Worm (Caenorhabditis elegans) whole organism, young adult: ENCODE measurements around the gene C41G6.12.
"Not testable (repeated sequence)": the region's sequence is repeated elsewhere in the genome, so short reads cannot be mapped to it uniquely, and the experiment has no call there.

Experiments used
- B0035.1 ChIP-seq: sonication (generic microtip); optimal IDR thresholded peaks from 2 replicates; lab custom pipeline; 2016; ENCODE audit warnings: missing genetic modification characterization, mild to moderate bottlenecking, missing compliant biosample characterization, missing genotype, missing genetic modification reagents
- F22D6.2 ChIP-seq: sonication (generic microtip); optimal IDR thresholded peaks from 2 replicates; lab custom pipeline; 2016; ENCODE audit warnings: mild to moderate bottlenecking, missing genetic modification characterization, missing compliant biosample characterization
- F49E8.2 ChIP-seq: sonication (generic microtip); optimal IDR thresholded peaks from 3 replicates; lab custom pipeline; 2017; ENCODE audit warnings: missing genetic modification characterization, mild to moderate bottlenecking, missing compliant biosample characterization, antibody characterized with exemption, moderate library complexity; ENCODE audit not compliant: insufficient read depth
- F57A8.1 ChIP-seq: fragments of 200-800 bp; sonication (Bioruptor generic); optimal IDR thresholded peaks from 2 replicates; lab custom pipeline; 2018; ENCODE audit warnings: mild to moderate bottlenecking, missing genetic modification characterization, moderate library complexity, missing compliant biosample characterization
- F57C9.4 ChIP-seq: sonication (generic microtip); optimal IDR thresholded peaks from 2 replicates; lab custom pipeline; 2017; ENCODE audit warnings: mild to moderate bottlenecking, missing genetic modification characterization, missing compliant biosample characterization
- T26A5.8 ChIP-seq: sonication (generic microtip); optimal IDR thresholded peaks from 2 replicates; lab custom pipeline; 2016; ENCODE audit warnings: missing genetic modification characterization, missing compliant biosample characterization
- Y53G8AR.9 ChIP-seq: fragments of 200-800 bp; sonication (Bioruptor generic); conservative IDR thresholded peaks from 2 replicates; pipeline ENCODE4 v1.3.6; 2022; ENCODE audit warnings: missing genetic modification reagents, missing genetic modification characterization, missing compliant biosample characterization
- akir-1 ChIP-seq: fragments of 200-800 bp; sonication (Bioruptor generic); optimal IDR thresholded peaks from 2 replicates; lab custom pipeline; 2018; ENCODE audit warnings: mild to moderate bottlenecking, missing genetic modification characterization, moderate library complexity, missing compliant biosample characterization
- ama-1 ChIP-seq, 3 experiments: fragments of 150-350 bp in 1 of 3; sonication (generic microtip) in 2 of 3; optimal IDR thresholded peaks; 2 replicates each; lab custom pipeline; 2014 to 2018; ENCODE audit warnings: missing biosample characterization in 2 of 3, missing genetic modification characterization in 2 of 3, missing genetic modification reagents in 2 of 3
- attf-5 ChIP-seq: fragments of 200-800 bp; sonication (Bioruptor generic); optimal IDR thresholded peaks from 2 replicates; lab custom pipeline; 2018; ENCODE audit warnings: mild to moderate bottlenecking, missing genetic modification characterization, missing compliant biosample characterization
- ceh-91 ChIP-seq: fragments of 200-800 bp; sonication (Bioruptor generic); IDR thresholded peaks from 2 replicates; pipeline ENCODE4 v1.3.6; 2022; ENCODE audit warnings: missing genetic modification reagents, missing genetic modification characterization, missing compliant biosample characterization
- die-1 ChIP-seq: sonication (generic microtip); optimal IDR thresholded peaks from 2 replicates; lab custom pipeline; 2016; ENCODE audit warnings: missing genotype, mild to moderate bottlenecking, missing genetic modification characterization, missing compliant biosample characterization
- him-1 ChIP-seq: sonication (generic microtip); optimal IDR thresholded peaks from 2 replicates; lab custom pipeline; 2016; ENCODE audit warnings: missing genotype, missing genetic modification reagents, missing genetic modification characterization, missing compliant biosample characterization
- hlh-26 ChIP-seq: fragments of 200-800 bp; sonication (Bioruptor generic); conservative IDR thresholded peaks from 2 replicates; pipeline ENCODE4 v1.3.6; 2022; ENCODE audit warnings: missing genetic modification reagents, missing genetic modification characterization, missing compliant biosample characterization
- hrde-1 ChIP-seq: sonication (generic microtip); optimal IDR thresholded peaks from 2 replicates; lab custom pipeline; 2016; ENCODE audit warnings: missing genetic modification characterization, mild to moderate bottlenecking, missing compliant biosample characterization, moderate library complexity, missing genotype, missing genetic modification reagents, borderline replicate concordance
- madf-10 ChIP-seq: sonication (generic microtip); optimal IDR thresholded peaks from 2 replicates; lab custom pipeline; 2016; ENCODE audit warnings: mild to moderate bottlenecking, missing genetic modification characterization, missing compliant biosample characterization
- madf-3 ChIP-seq: fragments of 200-800 bp; sonication (Bioruptor generic); IDR thresholded peaks from 2 replicates; pipeline ENCODE4 v1.3.6; 2022; ENCODE audit warnings: missing genetic modification reagents, missing genetic modification characterization, missing compliant biosample characterization
- madf-6 ChIP-seq: fragments of 200-800 bp; sonication (Bioruptor generic); IDR thresholded peaks from 2 replicates; pipeline ENCODE4 v1.3.6; 2022; ENCODE audit warnings: missing genetic modification reagents, missing genetic modification characterization, missing compliant biosample characterization
- mcd-1 ChIP-seq: fragments of 200-800 bp; sonication (Bioruptor generic); IDR thresholded peaks from 2 replicates; pipeline ENCODE4 v1.3.6; 2022; ENCODE audit warnings: missing genetic modification reagents, missing genetic modification characterization, missing compliant biosample characterization
- mxl-1 ChIP-seq: sonication (generic microtip); optimal IDR thresholded peaks from 2 replicates; lab custom pipeline; 2016; ENCODE audit warnings: missing genetic modification characterization, missing compliant biosample characterization
- nfyb-1 ChIP-seq: fragments of 200-800 bp; sonication (Bioruptor generic); IDR thresholded peaks from 2 replicates; pipeline ENCODE4 v1.3.6; 2022; ENCODE audit warnings: missing genetic modification reagents, missing genetic modification characterization, missing compliant biosample characterization
- nhr-179 ChIP-seq: sonication (generic microtip); optimal IDR thresholded peaks from 2 replicates; lab custom pipeline; 2016; ENCODE audit warnings: mild to moderate bottlenecking, missing genetic modification characterization, missing compliant biosample characterization
- nhr-80 ChIP-seq: sonication (generic microtip); optimal IDR thresholded peaks from 2 replicates; lab custom pipeline; 2016; ENCODE audit warnings: missing genetic modification characterization, missing compliant biosample characterization
- zim-3 ChIP-seq: sonication (generic microtip); optimal IDR thresholded peaks from 2 replicates; lab custom pipeline; 2017; ENCODE audit warnings: mild to moderate bottlenecking, missing genetic modification characterization, moderate library complexity, missing compliant biosample characterization
- ztf-26 ChIP-seq: sonication (generic microtip); optimal IDR thresholded peaks from 2 replicates; lab custom pipeline; 2017; ENCODE audit warnings: missing genetic modification characterization, missing compliant biosample characterization
- ztf-3 ChIP-seq: fragments of 200-800 bp; sonication (Bioruptor generic); optimal IDR thresholded peaks from 2 replicates; lab custom pipeline; 2018; ENCODE audit warnings: mild to moderate bottlenecking, missing genetic modification characterization, missing compliant biosample characterization

Gene C41G6.12

DNA sequence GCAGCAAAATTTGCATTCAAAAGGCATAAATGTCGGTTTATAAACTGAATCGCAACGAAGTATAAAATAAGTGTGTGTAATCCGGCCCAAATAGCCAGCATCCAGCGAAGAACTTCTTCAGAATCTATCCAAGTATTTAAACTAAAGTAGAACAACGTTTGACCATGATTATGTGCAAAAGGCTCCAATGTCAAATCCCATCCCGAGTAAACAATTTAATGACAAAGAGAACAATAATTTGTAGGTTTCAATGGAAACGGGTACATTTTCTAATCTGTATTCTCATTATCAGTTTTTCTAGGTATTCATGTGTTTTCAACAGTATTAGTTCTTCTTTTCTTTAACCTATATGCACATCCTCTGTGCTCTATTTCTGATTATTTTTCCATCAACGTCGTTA, at the start of gene C41G6.12:
Gene C41G6.12 (minus strand): TSS at position 101 of the 400 bp plus-strand sequence.
- TF ChIP-seq zim-3, nhr-179, B0035.1 (tag; lab: Kevin White, UChicago): not testable (repeated sequence)
- TF ChIP-seq, all 124 proteins: peak for 0; not testable (repeated sequence) for 124

DNA sequence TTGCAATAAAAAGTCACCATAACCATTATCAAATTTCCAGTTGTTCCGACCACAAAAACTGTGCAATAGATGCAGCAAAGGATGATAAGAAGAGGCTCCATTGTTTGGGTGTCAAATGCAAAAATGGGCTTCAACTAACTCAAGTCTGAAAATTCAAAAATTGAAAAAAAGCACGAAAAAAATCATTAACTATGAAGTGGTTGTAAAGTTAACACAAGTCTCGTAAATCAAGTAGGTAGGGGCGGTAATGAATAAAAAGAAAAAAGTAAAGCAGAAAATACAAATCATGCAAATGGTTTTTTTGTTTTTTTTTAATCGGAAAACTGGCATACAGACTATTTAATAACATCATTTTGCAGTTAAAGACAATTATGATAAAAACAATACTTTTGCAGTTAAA, 49.1 kb upstream of the C41G6.12 start, which contains the start of gene srsx-39:
Gene srsx-39 (minus strand): TSS at position 101 of the 400 bp plus-strand sequence.
- not testable (repeated sequence) for TF ChIP-seq him-1, hrde-1, F57C9.4 (tag; lab: Kevin White, UChicago)

DNA sequence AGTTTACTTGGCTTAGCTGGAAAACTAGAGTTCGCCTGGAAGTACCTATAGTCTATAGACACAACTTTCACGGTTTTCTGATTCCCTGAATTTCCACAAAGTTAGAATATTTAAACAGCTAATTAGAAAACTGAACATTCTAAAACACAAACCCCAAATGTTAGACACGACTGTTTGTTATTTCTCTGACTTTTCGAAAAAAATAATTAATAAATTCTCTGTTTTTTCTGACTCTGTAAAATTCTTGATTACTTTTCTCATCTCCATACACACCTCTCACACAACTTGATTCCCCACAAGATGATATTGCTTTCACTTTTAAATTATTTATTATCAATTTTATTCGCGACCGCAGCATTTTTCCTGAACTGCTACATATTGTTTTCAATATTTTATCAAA, 45.9 kb upstream of the C41G6.12 start, which contains the start of gene srbc-75:
Gene srbc-75 (plus strand): TSS at position 301 of the 400 bp plus-strand sequence.
- TF ChIP-seq F22D6.2 (no peak), ztf-3 (GFP tag; lab: Kevin White, UChicago) (no peak), F57A8.1 (GFP tag; lab: Kevin White, UChicago) (no peak), die-1 (no peak), ama-1 (optimal IDR thresholded peaks at IDR 0.05; lab: Kevin White, UChicago) (no peak), ama-1 (GFP tag; optimal IDR thresholded peaks at IDR 0.05; lab: Kevin White, UChicago) (no peak), him-1 (tag; lab: Kevin White, UChicago) (no peak), madf-6 (GFP tag; lab: Robert Waterston, UW) (no peak), mxl-1 (no peak), nhr-80 (tag; lab: Kevin White, UChicago) (no peak), T26A5.8 (tag; lab: Kevin White, UChicago) (no peak), akir-1 (GFP tag; lab: Kevin White, UChicago) (no peak), F49E8.2 (tag; lab: Kevin White, UChicago) (no peak), madf-3 (GFP tag; lab: Robert Waterston, UW) (no peak)

DNA sequence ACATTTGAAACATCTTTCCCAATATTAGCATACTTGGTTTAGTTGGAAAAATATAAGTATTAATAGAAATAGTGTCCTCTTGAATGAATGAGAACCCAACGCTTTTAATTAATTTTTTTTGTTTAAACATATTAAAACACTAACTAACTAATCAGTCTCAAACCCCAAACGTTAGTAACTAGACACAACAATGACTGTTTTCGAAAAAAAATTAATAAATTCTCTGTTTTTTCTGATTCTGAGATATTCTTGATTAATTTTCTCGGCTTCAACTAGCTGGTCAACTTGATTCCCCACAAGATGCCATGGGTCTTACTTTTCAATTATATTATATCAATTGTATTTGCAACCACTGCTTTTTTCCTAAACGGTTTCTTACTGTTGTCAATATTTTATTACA, 44.5 kb upstream of the C41G6.12 start, which contains the start of gene srbc-76:
Gene srbc-76 (plus strand): TSS at position 301 of the 400 bp plus-strand sequence.
- TF ChIP-seq hlh-26 (no peak), ceh-91 (GFP tag; lab: Robert Waterston, UW) (no peak)
- TF ChIP-seq, all 124 proteins: peak for 0

DNA sequence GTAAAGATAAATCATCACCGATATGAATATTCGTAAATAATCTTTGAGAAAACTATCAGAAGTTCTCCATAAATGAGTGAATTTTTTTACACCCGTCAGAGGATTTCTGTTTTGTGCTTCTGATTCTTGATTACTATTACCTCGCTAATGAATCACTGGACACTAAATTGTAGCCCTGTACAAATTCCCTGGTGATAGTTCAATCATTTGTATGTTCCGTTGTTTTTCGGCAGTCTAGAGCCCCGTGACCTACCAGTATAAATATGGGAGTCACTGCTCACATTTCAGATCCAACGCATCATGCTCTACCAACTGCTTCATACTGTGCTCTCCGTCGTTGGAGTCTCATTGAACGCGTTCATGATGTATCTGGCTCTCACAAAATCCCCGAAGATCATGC, 42.7 kb upstream of the C41G6.12 start, which contains the start of gene srd-28:
Gene srd-28 (plus strand): TSS at position 301 of the 400 bp plus-strand sequence.
- TF ChIP-seq ztf-26 (tag; lab: Kevin White, UChicago); hrde-1 (tag; lab: Kevin White, UChicago); Y53G8AR.9 (GFP tag; lab: Robert Waterston, UW): not testable (repeated sequence)

DNA sequence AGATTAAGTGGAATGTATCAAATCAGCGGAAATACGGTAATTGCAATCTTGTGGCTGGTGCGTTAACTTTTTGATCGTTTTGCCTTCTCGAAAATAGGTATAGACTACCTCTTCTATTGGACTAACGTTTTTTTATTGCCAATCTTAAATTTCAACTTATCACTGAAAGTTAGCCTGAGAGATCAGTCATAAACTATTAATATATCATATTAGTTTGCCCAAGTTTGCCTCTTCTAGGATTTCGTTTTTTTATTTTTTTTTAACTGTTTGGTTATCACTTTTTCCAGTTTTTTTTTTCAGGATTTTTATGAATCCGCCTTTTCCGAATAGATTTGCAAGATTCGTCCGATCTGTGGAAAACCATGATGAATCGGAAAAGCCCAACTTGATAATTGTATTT, 36.9 kb upstream of the C41G6.12 start, which contains the start of gene kin-30:
Gene kin-30 (plus strand): TSS at position 301 of the 400 bp plus-strand sequence.
- TF ChIP-seq F49E8.2 (tag; lab: Kevin White, UChicago) (no peak), nfyb-1 (GFP tag; lab: Robert Waterston, UW) (no peak), attf-5 (no peak), mcd-1 (GFP tag; lab: Robert Waterston, UW) (no peak), nhr-179 (tag; lab: Kevin White, UChicago) (no peak), madf-10 (no peak), hrde-1 (tag; lab: Kevin White, UChicago) (no peak)
